Worm (Caenorhabditis elegans): ENCODE measurements around the gene pigq-1.

DNA sequence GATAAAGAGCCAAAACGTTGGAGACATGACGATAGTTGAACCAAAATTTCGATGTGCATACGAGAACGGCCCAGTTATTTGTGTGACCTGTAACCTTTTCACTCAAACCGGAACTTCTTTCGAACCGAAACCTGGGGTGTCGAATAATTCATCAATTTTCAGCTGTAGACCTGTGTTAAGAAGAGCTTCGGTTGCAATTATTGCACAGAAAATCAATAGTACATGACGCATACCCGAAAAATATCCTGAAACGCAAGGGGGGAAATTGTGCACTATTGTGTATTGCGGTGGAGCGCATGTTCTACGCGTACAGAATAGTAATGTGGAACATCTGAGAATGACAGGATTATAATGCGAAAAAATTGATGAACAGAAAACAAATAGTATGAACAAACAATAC lies 37.3 kb downstream of the pigq-1 start, which contains the start of gene pigk-1:
- no peak for TF ChIP-seq skn-1 (tag; optimal IDR thresholded peaks at IDR 0.05)
- TF ChIP-seq elt-3 (tag; optimal IDR thresholded peaks at IDR 0.05), result no peak
- no peak for TF ChIP-seq nhr-11 (tag; optimal IDR thresholded peaks at IDR 0.05)
- peak; percentile 9 for TF ChIP-seq ama-1 (optimal IDR thresholded peaks at IDR 0.05)
- TF ChIP-seq egl-27 (tag; optimal IDR thresholded peaks at IDR 0.05), result no peak
- no peak for TF ChIP-seq fkh-10 (GFP tag; optimal IDR thresholded peaks at IDR 0.05)
- no peak for TF ChIP-seq nhr-25 (tag; optimal IDR thresholded peaks at IDR 0.05)
- TF ChIP-seq tbx-2 (tag; optimal IDR thresholded peaks at IDR 0.05), result no peak
